Fruit fly (Drosophila melanogaster) S2 (cell line): ENCODE results near the gene Ppat-Dpck.
A peak's percentile ranks its signal among the peaks of the same experiment; 100 is the strongest.

ENCODE experiments used
- CG8478 ChIP-seq: fragments of >200 bp; optimal IDR thresholded peaks from 2 replicates; lab custom pipeline; 2018
- CTCF ChIP-seq, 2 experiments: fragments of >200 bp; optimal IDR thresholded peaks; 2 replicates each; lab custom pipeline; 2018

DNA sequence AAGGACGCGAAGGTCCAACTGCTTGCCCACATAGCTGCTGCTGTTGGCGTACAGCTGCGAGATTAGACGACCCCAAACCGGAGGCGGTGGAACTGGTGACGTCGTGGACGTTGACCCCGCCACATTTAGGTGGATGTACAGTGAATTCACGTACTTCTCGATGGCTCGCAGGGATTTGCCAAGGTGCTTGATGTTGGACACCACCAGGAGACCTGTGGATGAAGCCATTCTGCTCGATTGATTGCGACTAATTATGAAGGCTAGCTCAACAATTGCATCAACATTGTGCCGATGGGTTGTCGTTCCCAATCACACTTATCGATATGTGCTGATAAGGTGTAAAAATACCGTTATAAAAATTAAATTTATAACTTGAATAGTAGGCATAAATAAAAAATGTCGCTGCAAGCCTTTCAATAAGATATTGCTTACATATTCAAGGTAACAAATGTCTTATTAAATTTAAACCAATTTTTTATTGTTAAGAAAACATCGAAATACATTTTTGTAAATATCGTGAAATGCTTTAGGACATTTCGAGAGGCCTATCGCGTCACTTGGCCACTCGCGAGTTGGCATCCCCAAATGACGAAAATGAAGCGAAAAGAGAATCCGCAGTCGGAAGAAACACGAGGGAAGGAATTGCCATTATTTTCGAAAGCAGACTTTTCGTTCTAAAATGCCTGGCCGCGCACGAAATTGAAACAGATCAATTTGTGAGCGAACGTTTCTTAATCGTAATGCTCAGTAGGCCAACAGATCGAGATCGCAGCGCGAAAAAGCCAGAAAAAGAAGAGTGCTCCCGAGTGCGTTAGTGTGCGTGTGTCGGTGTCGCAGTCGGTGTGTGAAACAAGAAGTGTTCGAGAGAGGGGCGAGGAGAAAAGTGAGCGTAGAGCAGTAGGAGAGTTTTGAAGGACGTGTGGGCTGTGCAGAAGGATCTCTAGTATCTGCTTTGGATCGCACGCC lies at the start of gene Ppat-Dpck, which contains the start of gene scny:
- TF ChIP-seq CG8478 (lab: Kevin White, UChicago) (no peak), CTCF (optimal IDR thresholded peaks at IDR 0.05; lab: Kevin White, UChicago) (peak in 1 of 2 experiments; percentile 6)
